Worm (Caenorhabditis elegans) whole organism, L4 larva: ENCODE results near the gene pgl-3.

Source experiments
- ceh-82 ChIP-seq: sonication (generic microtip); optimal IDR thresholded peaks from 2 replicates; lab custom pipeline; 2017; ENCODE audit warnings: missing biosample characterization, missing genetic modification characterization
- zip-2 ChIP-seq: fragments of 150-350 bp; optimal IDR thresholded peaks from 2 replicates; lab custom pipeline; 2014; ENCODE audit warnings: missing biosample characterization, missing genetic modification characterization

ce11 chrV:4758019-4758418 is 2.2 kb downstream of the pgl-3 start:
- TF ChIP-seq zip-2 (tag; lab: Kevin White, UChicago) (no peak), ceh-82 (no peak)
